Fruit fly (Drosophila melanogaster) whole organism, embryonic: ENCODE data around the gene P5CDh1.

Source experiments
- ATbp ChIP-seq: fragments of 200-800 bp; sonication (Bioruptor generic); optimal IDR thresholded peaks from 2 replicates; lab custom pipeline; 2017; ENCODE audit warnings: missing biosample characterization, mild to moderate bottlenecking, missing genetic modification characterization, missing genetic modification reagents
- B-H1 ChIP-seq: fragments of 200-800 bp; sonication (Bioruptor generic); IDR thresholded peaks from 3 replicates; pipeline ENCODE4 v1.3.6; 2022; ENCODE audit warnings: missing biosample characterization, missing genetic modification characterization
- CG10565 ChIP-seq: fragments of 200-800 bp; sonication (Bioruptor generic); optimal IDR thresholded peaks from 3 replicates; lab custom pipeline; 2016; ENCODE audit warnings: missing biosample characterization, mild to moderate bottlenecking, missing genetic modification characterization
- CG11247 ChIP-seq: fragments of 200-800 bp; sonication (Bioruptor generic); IDR thresholded peaks from 2 replicates; pipeline ENCODE4 v1.3.6; 2022; ENCODE audit warnings: missing biosample characterization, missing genetic modification characterization
- CG11398 ChIP-seq: fragments of 200-800 bp; sonication (Bioruptor generic); optimal IDR thresholded peaks from 2 replicates; lab custom pipeline; 2016; ENCODE audit warnings: missing biosample characterization, missing genetic modification characterization
- CG11504 ChIP-seq: fragments of 200-800 bp; sonication (Bioruptor generic); optimal IDR thresholded peaks from 3 replicates; lab custom pipeline; 2019; ENCODE audit warnings: missing biosample characterization, mild to moderate bottlenecking, missing genetic modification characterization, moderate library complexity
- CG11723 ChIP-seq: fragments of 200-800 bp; sonication (Bioruptor generic); optimal IDR thresholded peaks from 2 replicates; lab custom pipeline; 2017; ENCODE audit warnings: missing biosample characterization, mild to moderate bottlenecking, missing genetic modification characterization
- CG12744 ChIP-seq: fragments of 200-800 bp; sonication (Bioruptor generic); optimal IDR thresholded peaks from 2 replicates; lab custom pipeline; 2016; ENCODE audit warnings: missing biosample characterization, missing genetic modification characterization
- CG16863 ChIP-seq: fragments of 200-800 bp; sonication (Bioruptor generic); optimal IDR thresholded peaks from 3 replicates; lab custom pipeline; 2016; ENCODE audit warnings: missing biosample characterization, missing genetic modification characterization
- CG17186 ChIP-seq: fragments of 200-800 bp; sonication (Bioruptor generic); optimal IDR thresholded peaks from 3 replicates; lab custom pipeline; 2017; ENCODE audit warnings: missing biosample characterization, missing genetic modification reagents, missing genetic modification characterization
- CG17802 ChIP-seq: fragments of 200-800 bp; sonication (Bioruptor generic); optimal IDR thresholded peaks from 2 replicates; lab custom pipeline; 2018; ENCODE audit warnings: missing biosample characterization, mild to moderate bottlenecking, missing genetic modification characterization, moderate library complexity
- CG1792 ChIP-seq: fragments of 200-800 bp; sonication (Bioruptor generic); optimal IDR thresholded peaks from 2 replicates; lab custom pipeline; 2016; ENCODE audit warnings: missing biosample characterization, missing genetic modification characterization
- CG2129 ChIP-seq: fragments of 200-800 bp; sonication (Bioruptor generic); IDR thresholded peaks from 2 replicates; pipeline ENCODE4 v1.3.6; 2022; ENCODE audit warnings: missing biosample characterization, missing genetic modification characterization; ENCODE audit not compliant: partially characterized antibody
- CG31388 ChIP-seq: fragments of 200-800 bp; sonication (Bioruptor generic); optimal IDR thresholded peaks from 2 replicates; lab custom pipeline; 2016; ENCODE audit warnings: missing biosample characterization, missing genetic modification characterization
- CG42726 ChIP-seq: fragments of 200-800 bp; sonication (Bioruptor generic); IDR thresholded peaks from 2 replicates; pipeline ENCODE4 v1.3.6; 2022; ENCODE audit warnings: missing biosample characterization, missing genetic modification characterization; ENCODE audit not compliant: partially characterized antibody
- CG43689 ChIP-seq: fragments of 200-800 bp; sonication (Bioruptor generic); IDR thresholded peaks from 2 replicates; pipeline ENCODE4 v1.3.6; 2022; ENCODE audit warnings: missing biosample characterization, missing genetic modification characterization
- CG7357 ChIP-seq: fragments of 200-800 bp; sonication (Bioruptor generic); IDR thresholded peaks from 3 replicates; pipeline ENCODE4 v1.3.6; 2022; ENCODE audit warnings: missing biosample characterization, missing genetic modification characterization
- CG7745 ChIP-seq: fragments of 200-800 bp; sonication (Bioruptor generic); optimal IDR thresholded peaks from 2 replicates; lab custom pipeline; 2018; ENCODE audit warnings: missing biosample characterization, mild to moderate bottlenecking, missing genetic modification characterization, moderate library complexity
- CG9437 ChIP-seq: fragments of 200-800 bp; sonication (Bioruptor generic); optimal IDR thresholded peaks from 2 replicates; lab custom pipeline; 2018; ENCODE audit warnings: missing biosample characterization, mild to moderate bottlenecking, missing genetic modification characterization
- CG9876 ChIP-seq: fragments of 200-800 bp; sonication (Bioruptor generic); optimal IDR thresholded peaks from 2 replicates; lab custom pipeline; 2016; ENCODE audit warnings: missing biosample characterization, missing genetic modification characterization
- D19B ChIP-seq: fragments of 200-800 bp; sonication (Bioruptor generic); optimal IDR thresholded peaks from 2 replicates; lab custom pipeline; 2017; ENCODE audit warnings: missing biosample characterization, mild to moderate bottlenecking, missing genetic modification characterization
- Elba2 ChIP-seq: fragments of 200-800 bp; sonication (Bioruptor generic); optimal IDR thresholded peaks from 3 replicates; lab custom pipeline; 2016; ENCODE audit warnings: missing biosample characterization, missing genetic modification characterization
- Ets65A ChIP-seq: fragments of 200-800 bp; sonication (Bioruptor generic); peaks from one replicate; lab custom pipeline; 2016; ENCODE audit warnings: missing biosample characterization, missing genetic modification characterization
- Gsc ChIP-seq: fragments of 200-800 bp; sonication (Bioruptor generic); IDR thresholded peaks from 2 replicates; pipeline ENCODE4 v1.3.6; 2022; ENCODE audit warnings: missing biosample characterization, missing genetic modification characterization
- Kr ChIP-seq: fragments of 200-800 bp; sonication (Bioruptor generic); optimal IDR thresholded peaks from 2 replicates; lab custom pipeline; 2017; ENCODE audit warnings: missing biosample characterization, mild to moderate bottlenecking, missing genetic modification characterization
- Lpt ChIP-seq: fragments of >200 bp; optimal IDR thresholded peaks from 2 replicates; lab custom pipeline; 2018; ENCODE audit warnings: missing biosample characterization, missing genetic modification characterization
- MTF-1 ChIP-seq: fragments of 200-800 bp; sonication (Bioruptor generic); optimal IDR thresholded peaks from 2 replicates; lab custom pipeline; 2018; ENCODE audit warnings: missing biosample characterization, mild to moderate bottlenecking, missing genetic modification characterization, borderline replicate concordance
- Max ChIP-seq: fragments of 200-800 bp; sonication (Bioruptor generic); optimal IDR thresholded peaks from 2 replicates; lab custom pipeline; 2016; ENCODE audit warnings: missing biosample characterization, mild to moderate bottlenecking, missing genetic modification characterization
- Med ChIP-seq: fragments of 200-800 bp; sonication (Bioruptor generic); peaks from one replicate; lab custom pipeline; 2016; ENCODE audit warnings: missing biosample characterization, missing genetic modification characterization, mild to moderate bottlenecking, inconsistent platforms, moderate library complexity
- Mes4 ChIP-seq: fragments of 200-800 bp; sonication (Bioruptor generic); optimal IDR thresholded peaks from 2 replicates; lab custom pipeline; 2016; ENCODE audit warnings: missing biosample characterization, missing genetic modification characterization
- NK7.1 ChIP-seq: fragments of 200-800 bp; sonication (Bioruptor generic); optimal IDR thresholded peaks from 3 replicates; lab custom pipeline; 2016; ENCODE audit warnings: missing biosample characterization, missing genetic modification characterization
- Nf-YC ChIP-seq: fragments of 200-800 bp; optimal IDR thresholded peaks from 3 replicates; lab custom pipeline; 2019; ENCODE audit warnings: missing biosample characterization, mild to moderate bottlenecking, missing genetic modification characterization, moderate library complexity
- Poxn ChIP-seq: fragments of 200-800 bp; sonication (Bioruptor generic); IDR thresholded peaks from 2 replicates; pipeline ENCODE4 v1.3.6; 2022; ENCODE audit warnings: missing biosample characterization, missing genetic modification characterization
- al ChIP-seq: fragments of 200-800 bp; sonication (Bioruptor generic); IDR thresholded peaks from 2 replicates; pipeline ENCODE4 v1.3.6; 2022; ENCODE audit warnings: missing biosample characterization, missing genetic modification characterization
- ase ChIP-seq: fragments of 200-800 bp; sonication (Bioruptor generic); IDR thresholded peaks from 3 replicates; pipeline ENCODE4 v1.3.6; 2022; ENCODE audit warnings: missing biosample characterization, missing genetic modification characterization
- bigmax ChIP-seq: fragments of 200-800 bp; sonication (Bioruptor generic); optimal IDR thresholded peaks from 2 replicates; lab custom pipeline; 2018; ENCODE audit warnings: missing biosample characterization, mild to moderate bottlenecking, missing genetic modification characterization
- br ChIP-seq: fragments of >200 bp; optimal IDR thresholded peaks from 2 replicates; lab custom pipeline; 2017
- gsb ChIP-seq: fragments of 200-800 bp; sonication (Bioruptor generic); IDR thresholded peaks from 2 replicates; pipeline ENCODE4 v1.3.6; 2022; ENCODE audit warnings: missing biosample characterization, missing genetic modification characterization
- gsb-n ChIP-seq: fragments of 200-800 bp; sonication (Bioruptor generic); optimal IDR thresholded peaks from 3 replicates; lab custom pipeline; 2018; ENCODE audit warnings: missing biosample characterization, mild to moderate bottlenecking, missing genetic modification characterization
- ham ChIP-seq: fragments of 200-800 bp; sonication (Bioruptor generic); IDR thresholded peaks from 2 replicates; pipeline ENCODE4 v1.3.6; 2022; ENCODE audit warnings: missing biosample characterization, missing genetic modification characterization
- lilli ChIP-seq: fragments of 200-800 bp; sonication (Bioruptor generic); optimal IDR thresholded peaks from 3 replicates; lab custom pipeline; 2016; ENCODE audit warnings: missing biosample characterization, missing genetic modification characterization
- nmo ChIP-seq: fragments of 200-800 bp; sonication (Bioruptor generic); optimal IDR thresholded peaks from 2 replicates; lab custom pipeline; 2018; ENCODE audit warnings: missing biosample characterization, mild to moderate bottlenecking, missing genetic modification characterization, moderate library complexity
- pfk ChIP-seq: fragments of 200-800 bp; sonication (Bioruptor generic); optimal IDR thresholded peaks from 2 replicates; lab custom pipeline; 2018; ENCODE audit warnings: missing biosample characterization, mild to moderate bottlenecking, missing genetic modification characterization, moderate library complexity
- phol ChIP-seq: fragments of 200-800 bp; sonication (Bioruptor generic); optimal IDR thresholded peaks from 3 replicates; lab custom pipeline; 2018; ENCODE audit warnings: missing biosample characterization, mild to moderate bottlenecking, missing genetic modification characterization, moderate library complexity
- ranshi ChIP-seq: fragments of 200-800 bp; sonication (Bioruptor generic); IDR thresholded peaks from 2 replicates; pipeline ENCODE4 v1.3.6; 2022; ENCODE audit warnings: missing biosample characterization, missing genetic modification characterization
- ro ChIP-seq: fragments of 200-800 bp; sonication (Bioruptor generic); IDR thresholded peaks from 2 replicates; pipeline ENCODE4 v1.3.6; 2022; ENCODE audit warnings: missing biosample characterization, missing genetic modification characterization
- sima ChIP-seq: fragments of 200-800 bp; sonication (Bioruptor generic); optimal IDR thresholded peaks from 2 replicates; lab custom pipeline; 2016; ENCODE audit warnings: missing biosample characterization, missing genetic modification characterization
- sna ChIP-seq: fragments of 200-800 bp; sonication (Bioruptor generic); IDR thresholded peaks from 2 replicates; pipeline ENCODE4 v1.3.6; 2022; ENCODE audit warnings: missing biosample characterization, missing genetic modification characterization; ENCODE audit not compliant: partially characterized antibody
- sqz ChIP-seq: fragments of 200-800 bp; sonication (Bioruptor generic); optimal IDR thresholded peaks from 3 replicates; lab custom pipeline; 2018; ENCODE audit warnings: missing biosample characterization, mild to moderate bottlenecking, missing genetic modification characterization
- ssp ChIP-seq: fragments of 200-800 bp; sonication (Bioruptor generic); IDR thresholded peaks from 2 replicates; pipeline ENCODE4 v1.3.6; 2022; ENCODE audit warnings: missing biosample characterization, missing genetic modification characterization
- trem ChIP-seq: fragments of 200-800 bp; optimal IDR thresholded peaks from 3 replicates; lab custom pipeline; 2019; ENCODE audit warnings: missing biosample characterization, mild to moderate bottlenecking, missing genetic modification characterization, moderate library complexity

Gene P5CDh1

DNA sequence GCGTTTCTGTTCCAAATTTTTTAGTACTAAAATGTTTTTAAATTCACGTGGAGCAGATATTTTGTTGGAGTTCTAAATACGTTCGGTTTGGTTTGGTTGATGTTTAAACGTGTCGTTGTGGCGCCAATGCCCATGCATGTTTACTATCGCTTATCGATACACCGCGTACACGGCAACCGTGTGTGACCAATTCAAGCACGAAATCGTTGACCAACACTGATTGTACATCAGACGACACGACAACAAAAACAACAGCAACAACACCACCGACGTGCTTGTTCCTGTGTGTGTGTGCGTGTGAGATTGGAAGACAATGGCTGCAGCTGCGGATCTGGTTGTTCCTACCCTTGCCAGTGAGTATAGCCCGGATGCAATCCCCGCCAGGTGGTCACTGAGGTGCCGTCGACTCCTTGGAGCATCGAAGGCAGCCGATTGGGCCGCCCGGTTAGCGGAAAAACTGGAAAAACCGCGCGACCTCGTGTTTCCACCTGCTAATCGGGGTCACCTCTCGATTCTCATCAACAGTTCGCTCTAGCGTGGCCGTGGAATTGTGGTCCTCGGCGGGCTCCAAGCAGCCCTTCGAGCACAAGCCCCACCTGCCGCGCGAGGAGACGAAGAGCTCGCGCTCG, 16.3 kb downstream of the P5CDh1 start, which contains the start of gene eIF2A (continued):
- peak; percentile 72 for TF ChIP-seq Nf-YC (tag; lab: Kevin White, UChicago)
- TF ChIP-seq lilli (GFP tag; lab: Kevin White, UChicago) = peak; percentile 60
- TF ChIP-seq ro (GFP tag; lab: Robert Waterston, UW) = no peak
- TF ChIP-seq Ets65A (GFP tag; lab: Kevin White, UChicago) = peak; percentile 94
- TF ChIP-seq nmo (GFP tag; lab: Kevin White, UChicago) = peak; percentile 69
- no peak for TF ChIP-seq sqz (GFP tag; lab: Kevin White, UChicago)
- TF ChIP-seq br (lab: Kevin White, UChicago) = no peak
- peak; percentile 85 for TF ChIP-seq trem
- TF ChIP-seq Kr = no peak
- peak; percentile 98 for TF ChIP-seq Med (GFP tag; lab: Kevin White, UChicago)
- TF ChIP-seq ham (GFP tag; lab: Robert Waterston, UW) = no peak
- TF ChIP-seq Gsc (GFP tag; lab: Robert Waterston, UW) = no peak
- TF ChIP-seq CG10565 (GFP tag; lab: Kevin White, UChicago) = no peak
- peak; percentile 73 for TF ChIP-seq CG11398
- TF ChIP-seq CG2129 (GFP tag; lab: Robert Waterston, UW) = 0 out of 2 replicates have a peak, but pooled peaks have one; percentile 12
- peak; percentile 87 for TF ChIP-seq CG17186
- TF ChIP-seq ssp (GFP tag; lab: Robert Waterston, UW) = no peak
- TF ChIP-seq CG11504 = no peak
- peak; percentile 78 for TF ChIP-seq phol
- TF ChIP-seq MTF-1 = no peak
- peak; percentile 99 for TF ChIP-seq gsb-n (tag; lab: Kevin White, UChicago)
- peak; percentile 39; the same call in 1 of the 2 replicates for TF ChIP-seq gsb (GFP tag; lab: Robert Waterston, UW)
- no peak for TF ChIP-seq B-H1 (GFP tag; lab: Robert Waterston, UW)
- peak; percentile 37 for TF ChIP-seq CG12744 (GFP tag; lab: Kevin White, UChicago)
- TF ChIP-seq CG16863 (GFP tag; lab: Kevin White, UChicago) = peak; percentile 34
- peak; percentile 29; the same call in 1 of the 2 replicates for TF ChIP-seq CG42726 (GFP tag; lab: Robert Waterston, UW)
- TF ChIP-seq CG43689 = no peak
- TF ChIP-seq CG1792 = peak; percentile 44
- TF ChIP-seq sna (GFP tag; lab: Robert Waterston, UW) = peak; percentile 62
- peak; percentile 46 for TF ChIP-seq bigmax (GFP tag; lab: Kevin White, UChicago)
- no peak for TF ChIP-seq CG9437 (GFP tag; lab: Kevin White, UChicago)
- peak; percentile 17 for TF ChIP-seq CG17802 (tag; lab: Kevin White, UChicago)
- 0 out of 2 replicates have a peak, but pooled peaks have one; percentile 57 for TF ChIP-seq ranshi (GFP tag; lab: Robert Waterston, UW)
- TF ChIP-seq CG11247 = peak; percentile 74
- TF ChIP-seq Poxn (GFP tag; lab: Robert Waterston, UW) = no peak
- no peak for TF ChIP-seq al (GFP tag; lab: Robert Waterston, UW)
- TF ChIP-seq pfk (GFP tag; lab: Kevin White, UChicago) = peak; percentile 54
- TF ChIP-seq CG7745 = no peak
- TF ChIP-seq Mes4 (GFP tag; lab: Kevin White, UChicago) = peak; percentile 51
- TF ChIP-seq Elba2 (GFP tag; lab: Kevin White, UChicago) = no peak
- TF ChIP-seq D19B (GFP tag; lab: Kevin White, UChicago) = no peak
- TF ChIP-seq Max (GFP tag; lab: Kevin White, UChicago) = peak; percentile 52
- TF ChIP-seq CG11723 (GFP tag; lab: Kevin White, UChicago) = peak; percentile 11
- no peak for TF ChIP-seq sima
- TF ChIP-seq Lpt (GFP tag; lab: Kevin White, UChicago) = no peak
- no peak for TF ChIP-seq CG31388 (GFP tag; lab: Kevin White, UChicago)
- peak; percentile 4 for TF ChIP-seq NK7.1
- no peak for TF ChIP-seq CG7357 (GFP tag; lab: Robert Waterston, UW)
- TF ChIP-seq ase (GFP tag; lab: Robert Waterston, UW) = no peak
- TF ChIP-seq CG9876 (GFP tag; lab: Kevin White, UChicago) = peak; percentile 22
- no peak for TF ChIP-seq ATbp
